Fruit fly (Drosophila melanogaster): ENCODE results near the gene Ncoa6.

Ncoa6 gene

DNA sequence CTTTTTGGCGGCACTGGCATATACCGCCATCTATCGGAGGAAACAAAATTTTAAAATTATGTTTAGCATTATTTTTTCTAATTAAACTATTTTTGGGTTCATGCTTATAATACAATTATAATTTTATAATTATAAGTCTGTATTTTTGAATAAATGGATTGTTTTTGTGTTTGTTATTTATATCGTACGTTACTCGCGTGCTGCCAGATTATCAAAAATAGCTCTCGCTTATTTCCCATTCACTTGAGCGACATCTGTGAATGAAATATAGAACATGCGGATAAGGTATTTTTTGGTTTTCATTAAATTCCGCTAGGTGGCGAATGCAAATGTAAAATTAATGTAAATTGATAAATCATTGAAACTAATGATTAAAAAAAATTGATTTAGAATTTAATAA lies 39.4 kb upstream of the Ncoa6 start (continued):
- no peak for TF ChIP-seq ap (GFP tag; IDR thresholded peaks at IDR 0.05)
- TF ChIP-seq CG16863 (GFP tag; optimal IDR thresholded peaks at IDR 0.05): no peak
- no peak for TF ChIP-seq fd64A (GFP tag; optimal IDR thresholded peaks at IDR 0.05)
- TF ChIP-seq CG17361 (GFP tag; IDR thresholded peaks at IDR 0.05): peak; percentile 58; the same call in 2 of the 3 replicates
- TF ChIP-seq sna (GFP tag; IDR thresholded peaks at IDR 0.05; ENCODE audit: partially characterized antibody): no peak
- TF ChIP-seq Aef1 (GFP tag; IDR thresholded peaks at IDR 0.05): no peak
- no peak for TF ChIP-seq CG1024 (GFP tag; IDR thresholded peaks at IDR 0.05)
- TF ChIP-seq Abd-B (GFP tag; optimal IDR thresholded peaks at IDR 0.05): no peak
- no peak for TF ChIP-seq tll (GFP tag; optimal IDR thresholded peaks at IDR 0.05)
- no peak for TF ChIP-seq sug (tag; optimal IDR thresholded peaks at IDR 0.05)
- TF ChIP-seq sim (GFP tag; IDR thresholded peaks at IDR 0.05): no peak
- TF ChIP-seq CG4707 (GFP tag; optimal IDR thresholded peaks at IDR 0.05): no peak
- TF ChIP-seq CG2678 (tag; optimal IDR thresholded peaks at IDR 0.05): no peak
- TF ChIP-seq vvl (GFP tag; IDR thresholded peaks at IDR 0.05): 0 out of 2 replicates have a peak, but pooled peaks have one; percentile 11
- peak; percentile 17 for TF ChIP-seq Blimp-1 (GFP tag; optimal IDR thresholded peaks at IDR 0.05)
- TF ChIP-seq crp (GFP tag; optimal IDR thresholded peaks at IDR 0.05): no peak
- TF ChIP-seq schlank (tag; optimal IDR thresholded peaks at IDR 0.05): no peak
- TF ChIP-seq CG11695 (GFP tag; IDR thresholded peaks at IDR 0.05): no peak
- TF ChIP-seq toy (GFP tag; IDR thresholded peaks at IDR 0.05): no peak
- no peak for TF ChIP-seq CG1792 (GFP tag; optimal IDR thresholded peaks at IDR 0.05)
- TF ChIP-seq lmd (GFP tag; IDR thresholded peaks at IDR 0.05): no peak
- no peak for TF ChIP-seq CG2875 (GFP tag; optimal IDR thresholded peaks at IDR 0.05)
- no peak for TF ChIP-seq Mad (GFP tag; optimal IDR thresholded peaks at IDR 0.05)
- no peak for TF ChIP-seq hkb (optimal IDR thresholded peaks at IDR 0.05)
- no peak for TF ChIP-seq hkb (GFP tag; IDR thresholded peaks at IDR 0.05)
- no peak for TF ChIP-seq Hsf (GFP tag; optimal IDR thresholded peaks at IDR 0.05)
- TF ChIP-seq CG10147 (GFP tag; optimal IDR thresholded peaks at IDR 0.05): no peak
- TF ChIP-seq CG14667 (GFP tag; IDR thresholded peaks at IDR 0.05): no peak
- no peak for TF ChIP-seq odd (GFP tag; optimal IDR thresholded peaks at IDR 0.05)
- TF ChIP-seq CG3065 (GFP tag; optimal IDR thresholded peaks at IDR 0.05): no peak
- TF ChIP-seq ab (GFP tag; optimal IDR thresholded peaks at IDR 0.05): no peak
- no peak for TF ChIP-seq CG17912 (GFP tag; optimal IDR thresholded peaks at IDR 0.05)
- no peak for TF ChIP-seq gfzf (GFP tag; optimal IDR thresholded peaks at IDR 0.05)
- peak; percentile 9 for TF ChIP-seq Hmr (GFP tag; optimal IDR thresholded peaks at IDR 0.05)

DNA sequence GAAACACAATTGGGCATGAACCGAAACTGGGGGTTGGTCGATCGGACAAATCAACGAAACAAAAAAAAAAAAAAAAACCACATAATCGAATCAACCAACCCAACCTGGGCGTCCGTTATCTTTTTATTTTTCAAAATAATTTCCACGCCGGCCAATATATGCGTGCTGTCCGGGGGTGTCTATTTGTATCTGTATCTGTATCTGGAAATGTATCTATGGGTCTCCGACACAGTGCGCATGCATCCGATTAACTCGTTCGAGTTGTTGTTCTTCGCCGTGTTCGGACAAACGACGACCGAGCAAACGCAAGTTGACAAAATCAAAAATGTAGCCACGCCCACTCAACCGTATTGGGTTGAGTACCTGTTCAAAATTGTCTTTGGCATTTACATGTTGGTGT lies 35.9 kb upstream of the Ncoa6 start:
- no peak for TF ChIP-seq CG10462 (GFP tag; optimal IDR thresholded peaks at IDR 0.05)
- TF ChIP-seq CG12391 (tag; optimal IDR thresholded peaks at IDR 0.05): no peak
- peak; percentile 23 for TF ChIP-seq Med (GFP tag)
- TF ChIP-seq HLH3B (GFP tag; IDR thresholded peaks at IDR 0.05): no peak
- peak; percentile 23 for TF ChIP-seq grn (GFP tag; optimal IDR thresholded peaks at IDR 0.05)
- no peak for TF ChIP-seq ash1 (GFP tag; optimal IDR thresholded peaks at IDR 0.05)
- TF ChIP-seq CG11696 (GFP tag; IDR thresholded peaks at IDR 0.05): no peak
- TF ChIP-seq gro (GFP tag; optimal IDR thresholded peaks at IDR 0.05): no peak
- TF ChIP-seq usp (GFP tag; optimal IDR thresholded peaks at IDR 0.05): no peak
- peak; percentile 92 for TF ChIP-seq Nf-YC (tag; optimal IDR thresholded peaks at IDR 0.05)
- TF ChIP-seq CG14050 (GFP tag; IDR thresholded peaks at IDR 0.05): no peak
- TF ChIP-seq stc (GFP tag; IDR thresholded peaks at IDR 0.05): no peak
- TF ChIP-seq Dip2 (GFP tag; IDR thresholded peaks at IDR 0.05): no peak
- peak; percentile 26; the same call in 1 of the 2 replicates for TF ChIP-seq ttk (GFP tag; IDR thresholded peaks at IDR 0.05)
- no peak for TF ChIP-seq ro (GFP tag; IDR thresholded peaks at IDR 0.05)
- TF ChIP-seq Kr (GFP tag; optimal IDR thresholded peaks at IDR 0.05): no peak
- TF ChIP-seq CG6791 (GFP tag; IDR thresholded peaks at IDR 0.05; ENCODE audit: partially characterized antibody): peak; percentile 59; the same call in 1 of the 3 replicates
- no peak for TF ChIP-seq CG12769 (tag; optimal IDR thresholded peaks at IDR 0.05)
- TF ChIP-seq CG5180 (GFP tag; optimal IDR thresholded peaks at IDR 0.05): peak; percentile 18
- no peak for TF ChIP-seq vnd (GFP tag; IDR thresholded peaks at IDR 0.05; ENCODE audit: partially characterized antibody)

Measured in whole organism, embryonic.